Fruit fly (Drosophila melanogaster) whole organism, pupa: ENCODE data around the gene CG15765.

Experiments
- CG14655 ChIP-seq: fragments of 200-800 bp; sonication (Bioruptor generic); optimal IDR thresholded peaks from 3 replicates; lab custom pipeline; 2017; ENCODE audit warnings: mild to moderate bottlenecking, missing biosample characterization, missing genetic modification reagents, missing genetic modification characterization
- Pif1B ChIP-seq: fragments of 200-800 bp; sonication (Bioruptor generic); optimal IDR thresholded peaks from 3 replicates; lab custom pipeline; 2016; ENCODE audit warnings: missing biosample characterization, missing genetic modification characterization
- Snoo ChIP-seq: fragments of 200-800 bp; sonication (Bioruptor generic); optimal IDR thresholded peaks from 3 replicates; lab custom pipeline; 2017; ENCODE audit warnings: missing biosample characterization, mild to moderate bottlenecking, missing genetic modification characterization, inconsistent platforms
- gl ChIP-seq: fragments of 200-800 bp; sonication (Bioruptor generic); optimal IDR thresholded peaks from 2 replicates; lab custom pipeline; 2018; ENCODE audit warnings: missing biosample characterization, mild to moderate bottlenecking, missing genetic modification characterization

DNA sequence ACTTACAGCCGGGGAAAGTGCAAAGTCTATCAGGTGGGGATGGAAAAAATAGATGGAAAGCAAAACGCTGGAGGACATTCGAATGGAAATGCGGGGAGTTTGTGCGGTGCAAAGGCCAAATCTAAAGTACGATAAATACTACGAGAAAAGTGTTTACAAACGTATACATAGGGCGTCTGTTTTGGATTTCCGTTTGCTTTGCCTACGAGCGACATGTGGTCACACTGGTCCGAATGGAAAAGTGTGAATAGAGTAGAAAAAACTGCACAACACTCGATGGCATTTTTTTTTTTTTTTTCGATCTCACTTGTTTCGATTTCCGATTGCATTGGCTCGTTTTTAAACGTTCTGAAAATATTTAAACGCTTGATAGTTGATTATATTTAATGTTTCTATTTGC, 21.4 kb downstream of the CG15765 start:
- TF ChIP-seq CG14655: no peak
- TF ChIP-seq gl (tag; lab: Kevin White, UChicago): no peak
- no peak for TF ChIP-seq Snoo (tag; lab: Kevin White, UChicago)
- TF ChIP-seq Pif1B (GFP tag; lab: Kevin White, UChicago): no peak
